Worm (Caenorhabditis elegans): ENCODE measurements around the gene srz-103.
"Not testable (repeated sequence)": the region's sequence is repeated elsewhere in the genome, so short reads cannot be mapped to it uniquely, and the experiment has no call there.

The srz-103 gene

ce11 chrV:16660816-16661215, 18.3 kb downstream of the srz-103 start, which contains the start of gene Y70C5B.2:
TSS of gene Y70C5B.2 (minus strand) at chrV:16660916.
- not testable (repeated sequence) for TF ChIP-seq hmg-4 (GFP tag; optimal IDR thresholded peaks at IDR 0.05); tbx-11 (GFP tag; IDR thresholded peaks at IDR 0.05); aly-1 (tag; optimal IDR thresholded peaks at IDR 0.05)

- not testable (repeated sequence) for TF ChIP-seq ceh-36, ets-7, aly-1 (tag; optimal IDR thresholded peaks at IDR 0.05)
These were observed 24.9 kb downstream of the srz-103 start, which contains the start of gene W06G6.15 for ce11 chrV:16654242-16654641. TSS of gene W06G6.15 (plus strand) at chrV:16654542.

DNA sequence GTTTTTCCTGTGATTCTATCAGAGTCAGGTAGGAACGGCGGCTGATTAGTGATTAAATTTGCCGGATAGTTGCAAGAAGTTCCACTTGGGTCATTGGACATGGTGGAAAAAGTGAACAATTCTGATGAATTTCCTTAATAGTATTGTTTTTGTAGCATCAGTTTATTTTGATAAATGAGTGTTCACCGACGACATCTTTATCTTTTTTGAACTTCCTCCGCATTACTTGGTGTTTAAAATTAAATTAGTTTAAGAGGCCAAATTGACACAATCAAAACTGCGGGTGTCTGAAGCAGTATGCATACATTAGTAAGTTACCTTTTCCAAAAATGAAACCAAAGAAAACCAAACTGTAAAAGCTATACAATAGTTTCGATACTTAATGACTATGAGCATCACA, 29.9 kb downstream of the srz-103 start, which contains the start of gene W06G6.11:
W06G6.11 (minus strand) TSS at position 101 of the 400 bp plus-strand sequence.
- not testable (repeated sequence) for TF ChIP-seq scrt-1, tbx-11, pes-1 (GFP tag; IDR thresholded peaks at IDR 0.05)

DNA sequence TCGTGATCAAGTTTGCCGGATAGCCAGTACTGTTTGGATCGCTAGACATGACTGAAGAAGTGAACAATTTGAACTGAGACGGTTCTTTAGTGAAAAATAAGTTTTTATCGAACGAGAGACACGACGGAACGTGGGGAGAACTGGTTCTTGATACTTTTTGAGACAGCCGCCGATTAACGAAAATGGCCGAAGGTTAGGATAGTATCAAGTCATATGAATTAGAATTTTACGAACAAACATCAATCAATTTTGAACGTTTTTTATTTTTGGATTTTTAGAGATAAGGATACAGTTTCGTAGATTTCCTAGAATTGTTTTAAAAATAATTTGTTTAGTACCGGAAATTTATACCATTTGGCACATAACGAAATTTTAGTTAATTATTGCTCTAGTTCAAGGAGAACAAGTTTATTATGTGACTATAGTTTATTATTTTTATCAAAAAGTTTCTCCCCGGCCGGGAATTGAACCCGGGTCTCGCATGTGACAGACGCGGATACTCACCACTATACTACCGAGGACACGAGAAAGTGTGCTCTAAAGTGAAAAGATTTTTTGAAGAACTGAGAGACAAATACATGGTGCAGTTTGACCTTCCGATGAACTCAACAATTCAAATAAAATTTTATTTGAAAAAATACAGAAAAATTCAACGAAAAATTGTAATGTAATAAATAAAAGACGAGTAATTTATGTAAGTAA, 30.7 kb downstream of the srz-103 start, which contains the start of gene W06G6.20:
W06G6.20 (minus strand) TSS at position 51 of the 702 bp plus-strand sequence.
- no peak for TF ChIP-seq ceh-36 (tag; optimal IDR thresholded peaks at IDR 0.05)

DNA sequence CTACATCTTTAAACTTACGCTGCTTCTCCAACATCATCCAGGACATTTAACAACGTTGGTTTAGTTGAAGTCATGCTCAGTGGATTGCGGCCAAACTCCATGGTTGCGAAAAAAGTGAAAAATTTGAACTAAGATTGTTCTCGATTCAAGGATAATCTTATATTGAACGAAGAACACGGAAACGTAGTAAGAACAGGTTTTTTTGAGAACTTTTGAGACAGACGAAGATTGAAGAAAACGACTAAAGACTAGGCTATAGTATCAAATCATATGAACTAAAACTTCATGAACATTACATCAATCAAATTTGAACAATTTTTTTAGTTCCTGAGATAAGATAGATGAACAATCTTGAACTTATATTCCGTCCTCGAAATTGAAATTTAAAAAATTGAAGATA, 32.0 kb downstream of the srz-103 start, which contains the start of gene W06G6.10:
W06G6.10 (minus strand) TSS at position 101 of the 400 bp plus-strand sequence.
- TF ChIP-seq flt-1 (GFP tag; IDR thresholded peaks at IDR 0.05) (no peak), tbx-11 (GFP tag; IDR thresholded peaks at IDR 0.05) (no peak), ama-1 (optimal IDR thresholded peaks at IDR 0.05) (no peak), ceh-36 (tag; optimal IDR thresholded peaks at IDR 0.05) (no peak), scrt-1 (GFP tag; IDR thresholded peaks at IDR 0.05) (no peak), hmg-4 (GFP tag; optimal IDR thresholded peaks at IDR 0.05) (no peak), hnd-1 (tag; optimal IDR thresholded peaks at IDR 0.05) (no peak), B0310.2 (tag; optimal IDR thresholded peaks at IDR 0.05) (no peak), pes-1 (GFP tag; IDR thresholded peaks at IDR 0.05) (no peak), sea-1 (GFP tag; conservative IDR thresholded peaks at IDR 0.05) (no peak), ceh-13 (GFP tag; optimal IDR thresholded peaks at IDR 0.05) (no peak), hmbx-1 (tag; optimal IDR thresholded peaks at IDR 0.05) (no peak), aly-1 (tag; optimal IDR thresholded peaks at IDR 0.05) (no peak), F13C5.2 (tag; optimal IDR thresholded peaks at IDR 0.05) (no peak), tra-4 (tag; optimal IDR thresholded peaks at IDR 0.05) (no peak), tbx-37 (GFP tag; conservative IDR thresholded peaks at IDR 0.05) (no peak), ets-7 (tag; optimal IDR thresholded peaks at IDR 0.05) (no peak)

DNA sequence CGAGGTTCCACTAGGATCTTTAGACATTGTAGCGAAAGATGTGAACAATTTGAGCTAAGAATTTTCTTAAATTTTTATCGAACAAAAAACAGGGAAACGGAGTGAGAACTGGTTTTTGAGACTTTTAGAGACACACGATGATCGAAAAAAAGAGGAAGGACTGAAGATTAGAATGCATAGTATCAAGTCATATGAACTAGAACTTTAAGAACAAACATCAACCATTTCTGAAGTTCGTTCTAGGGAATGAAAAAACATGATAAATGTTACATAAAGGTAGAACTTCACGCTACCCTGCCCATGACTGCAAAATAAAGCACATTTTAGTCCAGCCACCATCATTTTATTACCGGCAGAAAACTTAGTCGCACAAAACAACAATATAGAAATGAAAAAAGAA, 32.8 kb downstream of the srz-103 start, which contains the start of gene W06G6.9:
W06G6.9 (minus strand) TSS at position 101 of the 400 bp plus-strand sequence.
- no peak for TF ChIP-seq ceh-36 (tag; optimal IDR thresholded peaks at IDR 0.05)
- no peak for TF ChIP-seq sea-1 (GFP tag; conservative IDR thresholded peaks at IDR 0.05)
- TF ChIP-seq tbx-11 (GFP tag; IDR thresholded peaks at IDR 0.05): no peak
- TF ChIP-seq ama-1 (optimal IDR thresholded peaks at IDR 0.05): no peak
- no peak for TF ChIP-seq F13C5.2 (tag; optimal IDR thresholded peaks at IDR 0.05)
- no peak for TF ChIP-seq flt-1 (GFP tag; IDR thresholded peaks at IDR 0.05)
- no peak for TF ChIP-seq ceh-13 (GFP tag; optimal IDR thresholded peaks at IDR 0.05)
- no peak for TF ChIP-seq scrt-1 (GFP tag; IDR thresholded peaks at IDR 0.05)
- no peak for TF ChIP-seq B0310.2 (tag; optimal IDR thresholded peaks at IDR 0.05)
- TF ChIP-seq hnd-1 (tag; optimal IDR thresholded peaks at IDR 0.05): no peak
- TF ChIP-seq hmg-4 (GFP tag; optimal IDR thresholded peaks at IDR 0.05): no peak

ce11 chrV:16645201-16645940, 33.8 kb downstream of the srz-103 start, which contains the start of gene W06G6.17:
TSS of gene W06G6.17 (minus strand) at chrV:16645251.
- TF ChIP-seq aly-1 (tag; optimal IDR thresholded peaks at IDR 0.05): no peak
- TF ChIP-seq flt-1 (GFP tag; IDR thresholded peaks at IDR 0.05): no peak
- TF ChIP-seq sea-1 (GFP tag; conservative IDR thresholded peaks at IDR 0.05): no peak
- TF ChIP-seq tra-4 (tag; optimal IDR thresholded peaks at IDR 0.05): no peak
- no peak for TF ChIP-seq B0310.2 (tag; optimal IDR thresholded peaks at IDR 0.05)
- TF ChIP-seq pes-1 (GFP tag; IDR thresholded peaks at IDR 0.05): no peak
- TF ChIP-seq ets-7 (tag; optimal IDR thresholded peaks at IDR 0.05): no peak
- no peak for TF ChIP-seq scrt-1 (GFP tag; IDR thresholded peaks at IDR 0.05)
- no peak for TF ChIP-seq hmbx-1 (tag; optimal IDR thresholded peaks at IDR 0.05)
- no peak for TF ChIP-seq tbx-11 (GFP tag; IDR thresholded peaks at IDR 0.05)
- TF ChIP-seq ceh-13 (GFP tag; optimal IDR thresholded peaks at IDR 0.05): no peak
- no peak for TF ChIP-seq ceh-36 (tag; optimal IDR thresholded peaks at IDR 0.05)
- no peak for TF ChIP-seq tbx-37 (GFP tag; conservative IDR thresholded peaks at IDR 0.05)
- no peak for TF ChIP-seq hnd-1 (tag; optimal IDR thresholded peaks at IDR 0.05)
- TF ChIP-seq ama-1 (optimal IDR thresholded peaks at IDR 0.05): no peak
- TF ChIP-seq hmg-4 (GFP tag; optimal IDR thresholded peaks at IDR 0.05): no peak
- no peak for TF ChIP-seq F13C5.2 (tag; optimal IDR thresholded peaks at IDR 0.05)

DNA sequence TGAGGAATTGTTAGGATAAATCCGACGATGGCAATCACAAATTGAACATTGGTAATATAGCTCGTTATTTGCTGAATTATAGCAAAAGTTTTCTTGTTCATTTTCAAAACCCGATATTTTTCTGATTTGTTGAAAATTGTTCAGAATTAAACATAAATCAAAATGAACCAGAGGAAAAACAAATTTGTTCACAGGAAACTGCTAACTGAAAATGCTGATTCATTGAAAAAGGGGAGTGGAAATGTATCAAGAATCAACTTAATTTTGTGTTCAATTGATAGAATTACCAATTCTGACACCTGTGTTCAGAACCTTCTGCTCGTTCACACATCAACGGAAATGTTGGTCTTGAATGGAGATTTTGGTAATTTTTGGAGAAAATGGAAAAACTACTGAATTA, 35.6 kb downstream of the srz-103 start, which contains the start of gene srw-77:
srw-77 (minus strand) TSS at position 101 of the 400 bp plus-strand sequence.
- TF ChIP-seq scrt-1 (GFP tag; IDR thresholded peaks at IDR 0.05): no peak
- no peak for TF ChIP-seq ceh-36 (tag; optimal IDR thresholded peaks at IDR 0.05)
- TF ChIP-seq F13C5.2 (tag; optimal IDR thresholded peaks at IDR 0.05): no peak
- no peak for TF ChIP-seq tbx-37 (GFP tag; conservative IDR thresholded peaks at IDR 0.05)
- TF ChIP-seq flt-1 (GFP tag; IDR thresholded peaks at IDR 0.05): no peak
- TF ChIP-seq hmbx-1 (tag; optimal IDR thresholded peaks at IDR 0.05): no peak
- no peak for TF ChIP-seq ets-7 (tag; optimal IDR thresholded peaks at IDR 0.05)
- TF ChIP-seq hmg-4 (GFP tag; optimal IDR thresholded peaks at IDR 0.05): no peak
- TF ChIP-seq ceh-13 (GFP tag; optimal IDR thresholded peaks at IDR 0.05): no peak
- no peak for TF ChIP-seq aly-1 (tag; optimal IDR thresholded peaks at IDR 0.05)
- TF ChIP-seq sea-1 (GFP tag; conservative IDR thresholded peaks at IDR 0.05): no peak
- no peak for TF ChIP-seq ama-1 (optimal IDR thresholded peaks at IDR 0.05)
- no peak for TF ChIP-seq tra-4 (tag; optimal IDR thresholded peaks at IDR 0.05)
- no peak for TF ChIP-seq pes-1 (GFP tag; IDR thresholded peaks at IDR 0.05)
- no peak for TF ChIP-seq hnd-1 (tag; optimal IDR thresholded peaks at IDR 0.05)
- no peak for TF ChIP-seq B0310.2 (tag; optimal IDR thresholded peaks at IDR 0.05)

All from whole organism, early embryonic.